Worm (Caenorhabditis elegans): ENCODE results near the gene cpsf-2.

Gene cpsf-2

ce11 chrV:7196498-7196966 lies 17.6 kb downstream of the cpsf-2 start, which contains the start of gene F09G2.2 (continued):
- TF ChIP-seq F39B2.1 (GFP tag; IDR thresholded peaks at IDR 0.05) = no peak
- TF ChIP-seq F52B5.7 (tag; optimal IDR thresholded peaks at IDR 0.05) = no peak
- peak; percentile 44 for TF ChIP-seq somi-1 (GFP tag; optimal IDR thresholded peaks at IDR 0.05)
- TF ChIP-seq hrde-1 (tag; optimal IDR thresholded peaks at IDR 0.05; ENCODE audit: borderline replicate concordance) = peak; percentile 14
- no peak for TF ChIP-seq ceh-79 (tag; optimal IDR thresholded peaks at IDR 0.05)
- TF ChIP-seq mxl-1 (tag; optimal IDR thresholded peaks at IDR 0.05) = peak; percentile 5
- peak; percentile 90 for TF ChIP-seq zfh-2 (GFP tag; conservative IDR thresholded peaks at IDR 0.05)
- peak; percentile 88 for TF ChIP-seq D2030.7 (GFP tag; IDR thresholded peaks at IDR 0.05)
- no peak for TF ChIP-seq attf-6 (GFP tag; IDR thresholded peaks at IDR 0.05)
- peak; percentile 88 for TF ChIP-seq efl-1 (GFP tag; optimal IDR thresholded peaks at IDR 0.05)
- TF ChIP-seq ceh-27 (GFP tag; optimal IDR thresholded peaks at IDR 0.05) = peak; percentile 88
- peak; percentile 61 for TF ChIP-seq F23B12.7 (tag; optimal IDR thresholded peaks at IDR 0.05; ENCODE audit: insufficient read depth)
- peak; percentile 90 for TF ChIP-seq dpl-1 (GFP tag; optimal IDR thresholded peaks at IDR 0.05)
- TF ChIP-seq attf-5 (GFP tag; optimal IDR thresholded peaks at IDR 0.05) = peak; percentile 96
- peak; percentile 93 for TF ChIP-seq rcor-1 (GFP tag; IDR thresholded peaks at IDR 0.05)
- peak; percentile 13 for TF ChIP-seq unc-62 (GFP tag; optimal IDR thresholded peaks at IDR 0.05)
- peak; percentile 84 for TF ChIP-seq tlf-1 (GFP tag; optimal IDR thresholded peaks at IDR 0.05)
- no peak for TF ChIP-seq Y79H2A.3 (GFP tag; conservative IDR thresholded peaks at IDR 0.05)
- no peak for TF ChIP-seq nhr-179 (tag; optimal IDR thresholded peaks at IDR 0.05)
- peak; percentile 79 for TF ChIP-seq F33H1.4 (GFP tag; IDR thresholded peaks at IDR 0.05)
- peak; percentile 80 for TF ChIP-seq lsl-1 (GFP tag; optimal IDR thresholded peaks at IDR 0.05)
- TF ChIP-seq K11D2.4 (GFP tag; IDR thresholded peaks at IDR 0.05) = peak; percentile 72
- TF ChIP-seq T26A5.8 (tag; optimal IDR thresholded peaks at IDR 0.05) = no peak
- TF ChIP-seq dpff-1 (tag; optimal IDR thresholded peaks at IDR 0.05) = no peak
- TF ChIP-seq hlh-26 (GFP tag; conservative IDR thresholded peaks at IDR 0.05) = no peak
- TF ChIP-seq akir-1 (GFP tag; optimal IDR thresholded peaks at IDR 0.05) = no peak
- no peak for TF ChIP-seq zim-3 (tag; optimal IDR thresholded peaks at IDR 0.05)
- peak; percentile 85 for TF ChIP-seq ztf-26 (tag; optimal IDR thresholded peaks at IDR 0.05)
- peak; percentile 42 for TF ChIP-seq ets-4 (GFP tag; optimal IDR thresholded peaks at IDR 0.05)
- peak; percentile 84 for TF ChIP-seq lir-1 (GFP tag; conservative IDR thresholded peaks at IDR 0.05)
- TF ChIP-seq let-526 (GFP tag; IDR thresholded peaks at IDR 0.05) = peak; percentile 56; the same call in 1 of the 2 replicates
- TF ChIP-seq Y95B8A.8 (GFP tag; IDR thresholded peaks at IDR 0.05) = peak; percentile 84
- TF ChIP-seq die-1 (tag; optimal IDR thresholded peaks at IDR 0.05) = no peak
- no peak for TF ChIP-seq egl-18 (GFP tag; IDR thresholded peaks at IDR 0.05)
- TF ChIP-seq aptf-3 (GFP tag; IDR thresholded peaks at IDR 0.05) = no peak
- no peak for TF ChIP-seq F55B11.4 (tag; optimal IDR thresholded peaks at IDR 0.05; ENCODE audit: borderline replicate concordance, insufficient read depth)
- TF ChIP-seq T07F8.4 (tag; optimal IDR thresholded peaks at IDR 0.05) = no peak
- no peak for TF ChIP-seq sdz-38 (tag; optimal IDR thresholded peaks at IDR 0.05)
- peak; percentile 85 for TF ChIP-seq mcd-1 (GFP tag; IDR thresholded peaks at IDR 0.05)
- TF ChIP-seq ekl-4 (GFP tag; IDR thresholded peaks at IDR 0.05) = peak; percentile 96
- no peak for TF ChIP-seq lag-1 (GFP tag; IDR thresholded peaks at IDR 0.05)
- peak; percentile 100 for TF ChIP-seq madf-3 (GFP tag; IDR thresholded peaks at IDR 0.05)
- peak; percentile 92 for TF ChIP-seq Y53G8AR.9 (GFP tag; conservative IDR thresholded peaks at IDR 0.05)
- peak; percentile 0 for TF ChIP-seq B0035.1 (tag; optimal IDR thresholded peaks at IDR 0.05)
- TF ChIP-seq ztf-6 (GFP tag; IDR thresholded peaks at IDR 0.05) = no peak
- TF ChIP-seq nfya-1 (tag; optimal IDR thresholded peaks at IDR 0.05; ENCODE audit: borderline replicate concordance, insufficient read depth) = no peak
- TF ChIP-seq ceh-58 (GFP tag; IDR thresholded peaks at IDR 0.05) = no peak
- TF ChIP-seq dox-1 (GFP tag; IDR thresholded peaks at IDR 0.05) = peak; percentile 96
- no peak for TF ChIP-seq F10E7.11 (tag; optimal IDR thresholded peaks at IDR 0.05)
